Worm (Caenorhabditis elegans): Measurements from ENCODE around the gene srp-1.

- no peak for TF ChIP-seq ztf-11 (tag; optimal IDR thresholded peaks at IDR 0.05)
- no peak for TF ChIP-seq lsy-2 (tag; optimal IDR thresholded peaks at IDR 0.05)
- TF ChIP-seq elt-3 (tag; optimal IDR thresholded peaks at IDR 0.05) = no peak
- no peak for TF ChIP-seq M03D4.4 (tag; optimal IDR thresholded peaks at IDR 0.05)
- no peak for TF ChIP-seq ces-1 (GFP tag; optimal IDR thresholded peaks at IDR 0.05)
- no peak for TF ChIP-seq lin-13 (tag; optimal IDR thresholded peaks at IDR 0.05)
- TF ChIP-seq unc-39 (tag; optimal IDR thresholded peaks at IDR 0.05) = no peak
- TF ChIP-seq nhr-2 (tag; optimal IDR thresholded peaks at IDR 0.05) = no peak
- TF ChIP-seq nhr-12 (tag; optimal IDR thresholded peaks at IDR 0.05) = no peak
- TF ChIP-seq flh-1 (GFP tag; optimal IDR thresholded peaks at IDR 0.05) = no peak
- no peak for TF ChIP-seq pha-4 (tag; optimal IDR thresholded peaks at IDR 0.05)
- no peak for TF ChIP-seq elt-1 (tag; optimal IDR thresholded peaks at IDR 0.05; ENCODE audit: borderline replicate concordance, insufficient read depth)
- no peak for TF ChIP-seq nhr-237 (tag; optimal IDR thresholded peaks at IDR 0.05)
These were observed 26.3 kb upstream of the srp-1 start for ce11 chrV:726573-727483.

All from whole organism, mixed stage, embryonic.